Fruit fly (Drosophila melanogaster) whole organism, embryonic: ENCODE results near the gene Tnpo-SR.

Source experiments
- Antp ChIP-seq: fragments of 200-800 bp; sonication (Bioruptor generic); optimal IDR thresholded peaks from 3 replicates; lab custom pipeline; 2016; ENCODE audit warnings: missing biosample characterization, missing genetic modification characterization
- Awh ChIP-seq: fragments of 200-800 bp; sonication (Bioruptor generic); IDR thresholded peaks from 2 replicates; pipeline ENCODE4, ENCODE4 v1.3.6; 2022; ENCODE audit warnings: missing biosample characterization, missing genetic modification characterization
- CG10267 ChIP-seq: fragments of 200-800 bp; sonication (Bioruptor generic); optimal IDR thresholded peaks from 2 replicates; lab custom pipeline; 2018; ENCODE audit warnings: missing biosample characterization, mild to moderate bottlenecking, missing genetic modification characterization, moderate library complexity
- CG10565 ChIP-seq: fragments of 200-800 bp; sonication (Bioruptor generic); optimal IDR thresholded peaks from 3 replicates; lab custom pipeline; 2016; ENCODE audit warnings: missing biosample characterization, mild to moderate bottlenecking, missing genetic modification characterization
- CG10959 ChIP-seq: fragments of 200-800 bp; sonication (Bioruptor generic); IDR thresholded peaks from 2 replicates; pipeline ENCODE4 v1.3.6; 2022; ENCODE audit warnings: missing biosample characterization, missing genetic modification characterization
- CG11398 ChIP-seq: fragments of 200-800 bp; sonication (Bioruptor generic); optimal IDR thresholded peaks from 2 replicates; lab custom pipeline; 2016; ENCODE audit warnings: missing biosample characterization, missing genetic modification characterization
- CG13287 ChIP-seq: fragments of 200-800 bp; sonication (Bioruptor generic); IDR thresholded peaks from 2 replicates; pipeline ENCODE4 v1.3.6; 2022; ENCODE audit warnings: missing biosample characterization, missing genetic modification characterization; ENCODE audit not compliant: partially characterized antibody
- CG13424 ChIP-seq: fragments of 200-800 bp; sonication (Bioruptor generic); optimal IDR thresholded peaks from 2 replicates; lab custom pipeline; 2019; ENCODE audit warnings: missing biosample characterization, mild to moderate bottlenecking, missing genetic modification characterization, moderate library complexity
- CG13894 ChIP-seq: fragments of 200-800 bp; sonication (Bioruptor generic); optimal IDR thresholded peaks from 3 replicates; lab custom pipeline; 2018; ENCODE audit warnings: missing biosample characterization, mild to moderate bottlenecking, missing genetic modification characterization, moderate library complexity
- CG17361 ChIP-seq: fragments of 200-800 bp; sonication (Bioruptor generic); IDR thresholded peaks from 3 replicates; pipeline ENCODE4 v1.3.6; 2022; ENCODE audit warnings: missing biosample characterization, missing genetic modification characterization
- CG18764 ChIP-seq: fragments of 200-800 bp; sonication (Bioruptor generic); optimal IDR thresholded peaks from 3 replicates; lab custom pipeline; 2016; ENCODE audit warnings: missing biosample characterization, missing genetic modification characterization
- CG2116 ChIP-seq: fragments of 200-800 bp; sonication (Bioruptor generic); optimal IDR thresholded peaks from 3 replicates; lab custom pipeline; 2018; ENCODE audit warnings: missing biosample characterization, mild to moderate bottlenecking, missing genetic modification characterization
- CG30020 ChIP-seq: fragments of 200-800 bp; optimal IDR thresholded peaks from 2 replicates; lab custom pipeline; 2019; ENCODE audit warnings: missing biosample characterization, mild to moderate bottlenecking, missing genetic modification characterization, moderate library complexity
- CG4282 ChIP-seq: fragments of 200-800 bp; sonication (Bioruptor generic); optimal IDR thresholded peaks from 2 replicates; lab custom pipeline; 2016; ENCODE audit warnings: missing biosample characterization, missing genetic modification characterization
- CG5245 ChIP-seq: fragments of 200-800 bp; sonication (Bioruptor generic); optimal IDR thresholded peaks from 3 replicates; lab custom pipeline; 2016; ENCODE audit warnings: missing biosample characterization, missing genetic modification characterization
- CG6272 ChIP-seq: fragments of 200-800 bp; sonication (Bioruptor generic); IDR thresholded peaks from 2 replicates; pipeline ENCODE4 v1.3.6; 2022; ENCODE audit warnings: missing biosample characterization, missing genetic modification characterization
- CG6791 ChIP-seq: fragments of 200-800 bp; sonication (Bioruptor generic); IDR thresholded peaks from 3 replicates; pipeline ENCODE4 v1.3.6; 2022; ENCODE audit warnings: missing biosample characterization, missing genetic modification characterization; ENCODE audit not compliant: partially characterized antibody
- CG8281 ChIP-seq: fragments of 200-800 bp; sonication (Bioruptor generic); optimal IDR thresholded peaks from 2 replicates; lab custom pipeline; 2018; ENCODE audit warnings: missing biosample characterization, mild to moderate bottlenecking, missing genetic modification characterization, moderate library complexity
- CG9932 ChIP-seq: fragments of 200-800 bp; sonication (Bioruptor generic); IDR thresholded peaks from 2 replicates; pipeline ENCODE4 v1.3.6; 2022; ENCODE audit warnings: missing biosample characterization, missing genetic modification characterization
- Camta ChIP-seq: fragments of 200-800 bp; sonication (Bioruptor generic); optimal IDR thresholded peaks from 2 replicates; lab custom pipeline; 2016; ENCODE audit warnings: missing biosample characterization, missing genetic modification characterization
- Dip2 ChIP-seq: fragments of 200-800 bp; sonication (Bioruptor generic); IDR thresholded peaks from 2 replicates; pipeline ENCODE4 v1.3.6; 2022; ENCODE audit warnings: missing biosample characterization, missing genetic modification characterization
- Fer1 ChIP-seq: fragments of 200-800 bp; sonication (Bioruptor generic); optimal IDR thresholded peaks from 2 replicates; lab custom pipeline; 2017; ENCODE audit warnings: missing biosample characterization, mild to moderate bottlenecking, missing genetic modification characterization
- GATAe ChIP-seq: fragments of 200-800 bp; sonication (Bioruptor generic); conservative IDR thresholded peaks from 2 replicates; pipeline ENCODE4 v1.3.6; 2022; ENCODE audit warnings: missing biosample characterization, missing genetic modification characterization
- HLH4C ChIP-seq: fragments of 200-800 bp; sonication (Bioruptor generic); IDR thresholded peaks from 3 replicates; pipeline ENCODE4 v1.3.6; 2022; ENCODE audit warnings: missing biosample characterization, missing genetic modification characterization; ENCODE audit not compliant: partially characterized antibody
- HLH54F ChIP-seq: fragments of 200-800 bp; sonication (Bioruptor generic); optimal IDR thresholded peaks from 3 replicates; lab custom pipeline; 2016; ENCODE audit warnings: missing biosample characterization, missing genetic modification characterization
- MTF-1 ChIP-seq: fragments of 200-800 bp; sonication (Bioruptor generic); optimal IDR thresholded peaks from 2 replicates; lab custom pipeline; 2018; ENCODE audit warnings: missing biosample characterization, mild to moderate bottlenecking, missing genetic modification characterization, borderline replicate concordance
- Mad ChIP-seq: fragments of 200-800 bp; sonication (Bioruptor generic); optimal IDR thresholded peaks from 2 replicates; lab custom pipeline; 2016; ENCODE audit warnings: missing biosample characterization, missing genetic modification characterization
- NK7.1 ChIP-seq: fragments of 200-800 bp; sonication (Bioruptor generic); optimal IDR thresholded peaks from 3 replicates; lab custom pipeline; 2016; ENCODE audit warnings: missing biosample characterization, missing genetic modification characterization
- Neu2 ChIP-seq: fragments of 200-800 bp; sonication (Bioruptor generic); optimal IDR thresholded peaks from 3 replicates; lab custom pipeline; 2016; ENCODE audit warnings: missing biosample characterization, missing genetic modification characterization, borderline replicate concordance
- Optix ChIP-seq: fragments of 200-800 bp; sonication (Bioruptor generic); IDR thresholded peaks from 3 replicates; pipeline ENCODE4 v1.3.6; 2022; ENCODE audit warnings: missing biosample characterization, missing genetic modification characterization
- TFAM ChIP-seq: fragments of 200-800 bp; sonication (Bioruptor generic); optimal IDR thresholded peaks from 2 replicates; lab custom pipeline; 2017; ENCODE audit warnings: missing biosample characterization, missing genetic modification characterization, inconsistent platforms
- aop ChIP-seq: fragments of 200-800 bp; sonication (Bioruptor generic); IDR thresholded peaks from 2 replicates; pipeline ENCODE4 v1.3.6; 2022; ENCODE audit warnings: missing biosample characterization, missing genetic modification characterization
- chif ChIP-seq, 2 experiments: fragments of 200-800 bp; sonication (Bioruptor generic); optimal IDR thresholded peaks; 3 replicates each; lab custom pipeline; 2016; ENCODE audit warnings: missing biosample characterization in 2 of 2, missing genetic modification characterization in 2 of 2
- chn ChIP-seq: fragments of 200-800 bp; sonication (Bioruptor generic); optimal IDR thresholded peaks from 2 replicates; lab custom pipeline; 2016; ENCODE audit warnings: missing biosample characterization, missing genetic modification characterization
- ci ChIP-seq: fragments of 200-800 bp; sonication (Bioruptor generic); IDR thresholded peaks from 3 replicates; pipeline ENCODE4 v1.3.6; 2022; ENCODE audit warnings: missing biosample characterization, missing genetic modification characterization
- croc ChIP-seq: fragments of 200-800 bp; sonication (Bioruptor generic); conservative IDR thresholded peaks from 3 replicates; pipeline ENCODE4 v1.3.6; 2022; ENCODE audit warnings: missing biosample characterization, missing genetic modification characterization
- dati ChIP-seq: fragments of 200-800 bp; sonication (Bioruptor generic); IDR thresholded peaks from 2 replicates; pipeline ENCODE4 v1.3.6; 2022; ENCODE audit warnings: missing biosample characterization, missing genetic modification characterization
- ham ChIP-seq: fragments of 200-800 bp; sonication (Bioruptor generic); IDR thresholded peaks from 2 replicates; pipeline ENCODE4 v1.3.6; 2022; ENCODE audit warnings: missing biosample characterization, missing genetic modification characterization
- hbn ChIP-seq: fragments of 200-800 bp; sonication (Bioruptor generic); IDR thresholded peaks from 2 replicates; pipeline ENCODE4 v1.3.6; 2022; ENCODE audit warnings: missing biosample characterization, missing genetic modification characterization; ENCODE audit not compliant: partially characterized antibody
- insv ChIP-seq, 2 experiments: fragments of 200-800 bp; sonication (Bioruptor generic); optimal IDR thresholded peaks; 3 replicates each; lab custom pipeline; 2016 to 2018; ENCODE audit warnings: missing biosample characterization in 2 of 2, missing genetic modification characterization in 2 of 2
- lov ChIP-seq, 2 experiments: fragments of 200-800 bp in 1 of 2; fragments of >200 bp in 1 of 2; sonication (Bioruptor generic) in 1 of 2; IDR thresholded peaks in 1 of 2; optimal IDR thresholded peaks in 1 of 2; 2 replicates in 1 of 2; 3 replicates in 1 of 2; pipeline versions ENCODE4 v1.3.6 to Lab custom; 2017 to 2022; ENCODE audit warnings: missing biosample characterization in 1 of 2, missing genetic modification characterization in 1 of 2
- mirr ChIP-seq: fragments of 200-800 bp; sonication (Bioruptor generic); optimal IDR thresholded peaks from 3 replicates; lab custom pipeline; 2018; ENCODE audit warnings: missing biosample characterization, mild to moderate bottlenecking, missing genetic modification characterization
- nom ChIP-seq: fragments of 200-800 bp; sonication (Bioruptor generic); optimal IDR thresholded peaks from 2 replicates; lab custom pipeline; 2017; ENCODE audit warnings: missing biosample characterization, missing genetic modification characterization, mild to moderate bottlenecking, moderate library complexity, missing genetic modification reagents
- pb ChIP-seq: fragments of 200-800 bp; sonication (Bioruptor generic); optimal IDR thresholded peaks from 3 replicates; lab custom pipeline; 2016; ENCODE audit warnings: missing biosample characterization, missing genetic modification characterization
- pnt ChIP-seq: fragments of 200-800 bp; sonication (Bioruptor generic); optimal IDR thresholded peaks from 3 replicates; lab custom pipeline; 2016; ENCODE audit warnings: missing biosample characterization, missing genetic modification characterization
- salm ChIP-seq: fragments of 200-800 bp; sonication (Bioruptor generic); optimal IDR thresholded peaks from 2 replicates; lab custom pipeline; 2018; ENCODE audit warnings: missing biosample characterization, mild to moderate bottlenecking, missing genetic modification characterization
- slbo ChIP-seq: fragments of 200-800 bp; sonication (Bioruptor generic); IDR thresholded peaks from 2 replicates; pipeline ENCODE4 v1.3.6; 2022; ENCODE audit warnings: missing biosample characterization, missing genetic modification characterization
- usp ChIP-seq: fragments of >200 bp; optimal IDR thresholded peaks from 2 replicates; lab custom pipeline; 2017; ENCODE audit warnings: missing biosample characterization, missing genetic modification characterization
- zfh2 ChIP-seq: fragments of 200-800 bp; sonication (Bioruptor generic); optimal IDR thresholded peaks from 2 replicates; lab custom pipeline; 2016; ENCODE audit warnings: missing biosample characterization, missing genetic modification characterization

Tnpo-SR gene

DNA sequence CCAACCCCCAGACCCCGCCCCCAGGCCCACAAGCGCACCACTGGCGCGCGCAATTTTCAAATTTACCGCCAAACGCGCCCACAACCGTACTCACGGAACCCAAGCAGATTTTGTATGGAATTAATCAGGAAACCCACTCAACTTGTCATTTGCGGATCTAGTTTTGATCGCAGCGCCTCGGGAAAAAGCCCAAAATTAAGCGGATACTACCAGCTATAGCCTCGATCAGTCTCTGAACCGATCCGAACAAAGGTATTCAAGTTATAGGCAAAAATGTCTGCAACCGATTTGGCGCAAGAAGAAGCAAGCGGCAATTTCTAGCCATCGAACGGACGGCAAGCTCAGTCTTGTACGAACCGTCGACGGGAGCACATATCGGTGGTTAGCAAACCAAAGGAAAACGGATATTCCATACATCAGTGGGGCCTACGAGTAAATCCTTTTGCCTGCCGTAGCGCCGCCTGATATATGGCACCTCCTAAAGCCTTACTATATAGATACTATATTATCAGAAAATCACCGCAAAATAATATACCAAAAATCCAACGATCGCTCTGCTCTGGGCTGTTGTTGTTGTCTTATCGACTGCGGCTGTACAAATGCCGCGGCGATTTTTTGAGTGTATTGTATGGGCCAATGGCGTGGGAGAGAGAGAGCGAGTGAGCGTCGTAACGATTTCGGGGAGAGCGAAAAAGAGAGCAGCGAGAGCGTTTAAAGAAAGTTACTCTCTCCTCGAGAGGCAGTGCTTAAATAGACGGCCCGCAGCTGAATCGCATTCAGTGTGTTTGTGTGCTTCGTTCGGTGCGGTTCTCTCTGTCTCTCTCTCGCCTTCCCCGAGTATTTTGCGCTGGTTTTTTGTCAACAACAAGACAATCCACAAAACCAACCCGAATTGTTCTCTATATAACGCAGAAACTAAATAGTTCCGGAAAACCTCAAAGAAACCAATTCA, 7.0 kb upstream of the Tnpo-SR start, which contains the start of gene Pgk (continued):
- TF ChIP-seq pnt (GFP tag; lab: Kevin White, UChicago) (no peak), usp (GFP tag; lab: Kevin White, UChicago) (no peak), Awh (GFP tag; lab: Robert Waterston, UW) (no peak), CG13287 (GFP tag; lab: Robert Waterston, UW) (no peak), CG10565 (no peak), hbn (GFP tag; lab: Robert Waterston, UW) (no peak), CG30020 (tag; lab: Kevin White, UChicago) (no peak), mirr (GFP tag; lab: Kevin White, UChicago) (no peak), croc (GFP tag; lab: Robert Waterston, UW) (no peak), CG17361 (GFP tag; lab: Robert Waterston, UW) (no peak), CG13424 (tag; lab: Kevin White, UChicago) (peak; percentile 52), GATAe (GFP tag; lab: Robert Waterston, UW) (no peak), CG6272 (no peak), CG8281 (no peak), chn (no peak), CG5245 (GFP tag; lab: Kevin White, UChicago) (no peak), Fer1 (GFP tag; lab: Kevin White, UChicago) (peak; percentile 83), Antp (peak; percentile 53), CG6791 (GFP tag; lab: Robert Waterston, UW) (no peak), slbo (GFP tag; lab: Robert Waterston, UW) (no peak), HLH4C (GFP tag; lab: Robert Waterston, UW) (no peak), dati (GFP tag; lab: Robert Waterston, UW) (no peak), insv (GFP tag; optimal IDR thresholded peaks at IDR 0.05; lab: Kevin White, UChicago) (peak in 1 of 2 experiments; percentile 40), Mad (no peak), CG13894 (tag; lab: Kevin White, UChicago) (peak; percentile 92), CG10267 (peak; percentile 44), CG11398 (GFP tag; lab: Kevin White, UChicago) (peak; percentile 40), MTF-1 (GFP tag; lab: Kevin White, UChicago) (peak; percentile 54), CG10959 (GFP tag; lab: Robert Waterston, UW) (no peak), CG4282 (no peak), TFAM (GFP tag; lab: Kevin White, UChicago) (no peak), Neu2 (GFP tag; lab: Kevin White, UChicago) (no peak), NK7.1 (peak; percentile 53), Dip2 (no peak), chif (GFP tag; optimal IDR thresholded peaks at IDR 0.05; lab: Kevin White, UChicago) (peak in 1 of 2 experiments; percentile 8), Optix (GFP tag; lab: Robert Waterston, UW) (no peak), lov (optimal IDR thresholded peaks at IDR 0.05; lab: Kevin White, UChicago) (no peak), lov (GFP tag; IDR thresholded peaks at IDR 0.05; lab: Robert Waterston, UW) (no peak), ham (no peak), Camta (GFP tag; lab: Kevin White, UChicago) (peak; percentile 28), pb (GFP tag; lab: Kevin White, UChicago) (peak; percentile 1), HLH54F (GFP tag; lab: Kevin White, UChicago) (peak; percentile 1), nom (GFP tag; lab: Kevin White, UChicago) (peak; percentile 92), CG18764 (GFP tag; lab: Kevin White, UChicago) (no peak), aop (GFP tag; lab: Robert Waterston, UW) (no peak), salm (peak; percentile 66), ci (GFP tag; lab: Robert Waterston, UW) (no peak), zfh2 (no peak), CG9932 (GFP tag; lab: Robert Waterston, UW) (no peak), CG2116 (GFP tag; lab: Kevin White, UChicago) (peak; percentile 29)
